Worm (Caenorhabditis elegans) whole organism, L3 larva: ENCODE data around the gene W03F9.2.
A peak's percentile ranks its signal among the peaks of the same experiment; 100 is the strongest.

Experiments
- lin-39 ChIP-seq: fragments of 150-350 bp; optimal IDR thresholded peaks from 2 replicates; lab custom pipeline; 2018; ENCODE audit warnings: missing biosample characterization, missing genetic modification reagents, missing genetic modification characterization
- nfya-1 ChIP-seq: sonication (generic microtip); optimal IDR thresholded peaks from 2 replicates; lab custom pipeline; 2017; ENCODE audit warnings: missing genetic modification characterization, mild to moderate bottlenecking, missing compliant biosample characterization, antibody characterized with exemption, moderate library complexity; ENCODE audit not compliant: insufficient read depth
- skn-1 ChIP-seq: fragments of 150-350 bp; optimal IDR thresholded peaks from 2 replicates; lab custom pipeline; 2014; ENCODE audit warnings: missing biosample characterization, missing genetic modification characterization
- unc-39 ChIP-seq: sonication (generic microtip); optimal IDR thresholded peaks from 4 replicates; lab custom pipeline; 2017; ENCODE audit warnings: missing biosample characterization, missing genetic modification characterization

DNA sequence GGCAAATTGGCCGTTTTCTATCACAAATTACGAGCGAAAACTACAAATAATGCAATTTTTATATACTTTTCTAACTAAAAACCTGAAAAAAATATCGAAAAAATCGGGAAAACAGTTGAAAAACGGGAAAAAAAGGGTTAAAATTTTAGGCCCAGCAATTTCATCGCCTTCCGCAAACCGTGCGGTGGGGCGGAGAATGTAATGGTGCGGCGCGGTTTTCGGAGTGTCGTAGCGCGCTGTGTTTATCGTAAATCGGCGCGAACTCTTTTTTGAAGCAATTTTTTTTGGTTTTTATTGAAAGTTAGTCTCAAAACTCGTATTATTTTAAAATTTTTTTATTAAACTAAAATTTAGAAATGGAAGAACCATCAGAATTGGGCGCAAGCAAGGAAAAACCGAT lies 23.4 kb downstream of the W03F9.2 start, which contains the start of gene picd-1:
- TF ChIP-seq skn-1 (tag; lab: Kevin White, UChicago) (peak; percentile 51), lin-39 (tag; lab: Kevin White, UChicago) (peak; percentile 85), unc-39 (tag; lab: Kevin White, UChicago) (no peak), nfya-1 (tag; lab: Kevin White, UChicago) (peak; percentile 85)
